Worm (Caenorhabditis elegans) whole organism, L2 larva: ENCODE measurements around the gene T26C12.1.

Experiments
- C34F6.9 ChIP-seq: fragments of 150-350 bp; optimal IDR thresholded peaks from 2 replicates; lab custom pipeline; 2014; ENCODE audit warnings: missing biosample characterization, missing genetic modification characterization
- F13H6.1 ChIP-seq: sonication (generic microtip); optimal IDR thresholded peaks from 2 replicates; lab custom pipeline; 2016; ENCODE audit warnings: missing genetic modification characterization, missing compliant biosample characterization
- R02D3.7 ChIP-seq: fragments of 150-350 bp; optimal IDR thresholded peaks from 2 replicates; lab custom pipeline; 2014; ENCODE audit warnings: missing biosample characterization, missing genetic modification characterization
- Y55F3AM.14 ChIP-seq: fragments of 200-800 bp; sonication (Bioruptor generic); optimal IDR thresholded peaks from 2 replicates; lab custom pipeline; 2018; ENCODE audit warnings: mild to moderate bottlenecking, missing genetic modification characterization, missing compliant biosample characterization
- alr-1 ChIP-seq: fragments of 150-350 bp; optimal IDR thresholded peaks from 2 replicates; lab custom pipeline; 2014; ENCODE audit warnings: missing biosample characterization, missing genetic modification characterization
- aly-2 ChIP-seq: fragments of 150-350 bp; optimal IDR thresholded peaks from 2 replicates; lab custom pipeline; 2014; ENCODE audit warnings: missing biosample characterization, missing genetic modification characterization
- blmp-1 ChIP-seq: sonication (generic microtip); optimal IDR thresholded peaks from 2 replicates; lab custom pipeline; 2017; ENCODE audit warnings: missing genetic modification characterization, mild to moderate bottlenecking, missing compliant biosample characterization, antibody characterized with exemption, moderate library complexity; ENCODE audit not compliant: insufficient read depth
- ceh-16 ChIP-seq: fragments of 150-350 bp; optimal IDR thresholded peaks from 2 replicates; lab custom pipeline; 2014; ENCODE audit warnings: missing biosample characterization, missing genetic modification characterization
- dmd-4 ChIP-seq: sonication (generic microtip); optimal IDR thresholded peaks from 2 replicates; lab custom pipeline; 2017; ENCODE audit warnings: missing biosample characterization, missing genetic modification characterization
- elt-1 ChIP-seq: fragments of 150-350 bp; optimal IDR thresholded peaks from 2 replicates; lab custom pipeline; 2014; ENCODE audit warnings: missing biosample characterization, missing genetic modification characterization
- elt-3 ChIP-seq: sonication (generic microtip); optimal IDR thresholded peaks from 2 replicates; lab custom pipeline; 2017; ENCODE audit warnings: missing biosample characterization, missing genetic modification characterization
- fos-1 ChIP-seq: fragments of 150-350 bp; optimal IDR thresholded peaks from 2 replicates; lab custom pipeline; 2014; ENCODE audit warnings: missing biosample characterization, missing genetic modification characterization
- lin-11 ChIP-seq: fragments of 150-350 bp; sonication (generic microtip); optimal IDR thresholded peaks from 2 replicates; lab custom pipeline; 2014; ENCODE audit warnings: missing biosample characterization, missing genetic modification characterization, inconsistent platforms, mixed read lengths
- lin-39 ChIP-seq: fragments of 150-350 bp; optimal IDR thresholded peaks from 2 replicates; lab custom pipeline; 2014; ENCODE audit warnings: missing biosample characterization, missing genetic modification reagents, missing genetic modification characterization
- lsy-2 ChIP-seq, 2 experiments: fragments of 150-350 bp in 1 of 2; sonication (generic microtip) in 1 of 2; optimal IDR thresholded peaks; 2 replicates each; lab custom pipeline; 2014 to 2017; ENCODE audit warnings: missing biosample characterization in 2 of 2, missing genetic modification characterization in 2 of 2
- mab-5 ChIP-seq: fragments of 150-350 bp; optimal IDR thresholded peaks from 2 replicates; lab custom pipeline; 2014; ENCODE audit warnings: missing biosample characterization, missing genetic modification characterization
- mdl-1 ChIP-seq, 2 experiments: fragments of 150-350 bp in 1 of 2; sonication (generic microtip) in 1 of 2; optimal IDR thresholded peaks; 2 replicates each; lab custom pipeline; 2017; ENCODE audit warnings: missing biosample characterization in 2 of 2, missing genetic modification characterization in 2 of 2
- nhr-10 ChIP-seq: sonication (generic microtip); optimal IDR thresholded peaks from 2 replicates; lab custom pipeline; 2017; ENCODE audit warnings: missing biosample characterization, missing genetic modification characterization
- nhr-11 ChIP-seq: fragments of 150-350 bp; optimal IDR thresholded peaks from 2 replicates; lab custom pipeline; 2014; ENCODE audit warnings: missing biosample characterization, missing genetic modification characterization
- nhr-21 ChIP-seq: fragments of 150-350 bp; optimal IDR thresholded peaks from 2 replicates; lab custom pipeline; 2014; ENCODE audit warnings: missing biosample characterization, missing genetic modification characterization
- nhr-23 ChIP-seq: fragments of 150-350 bp; optimal IDR thresholded peaks from 2 replicates; lab custom pipeline; 2014; ENCODE audit warnings: missing biosample characterization, missing genetic modification reagents, missing genetic modification characterization
- nhr-237 ChIP-seq: fragments of 150-350 bp; optimal IDR thresholded peaks from 2 replicates; lab custom pipeline; 2014; ENCODE audit warnings: missing biosample characterization, missing genetic modification characterization
- nhr-25 ChIP-seq: fragments of 150-350 bp; sonication (generic microtip); optimal IDR thresholded peaks from 3 replicates; lab custom pipeline; 2014; ENCODE audit warnings: missing biosample characterization, missing genetic modification characterization
- nhr-6 ChIP-seq: fragments of 150-350 bp; optimal IDR thresholded peaks from 2 replicates; lab custom pipeline; 2014; ENCODE audit warnings: missing biosample characterization, missing genetic modification characterization
- skn-1 ChIP-seq: sonication (generic microtip); optimal IDR thresholded peaks from 2 replicates; lab custom pipeline; 2017; ENCODE audit warnings: missing biosample characterization, missing genetic modification characterization
- sma-3 ChIP-seq: sonication (generic microtip); optimal IDR thresholded peaks from 2 replicates; lab custom pipeline; 2016; ENCODE audit warnings: missing genetic modification reagents, missing genetic modification characterization, missing compliant biosample characterization
- sma-9 ChIP-seq, 2 experiments: fragments of 150-350 bp in 1 of 2; sonication (generic microtip) in 1 of 2; optimal IDR thresholded peaks; 2 replicates each; lab custom pipeline; 2014 to 2016; ENCODE audit warnings: missing genetic modification characterization in 2 of 2, mild to moderate bottlenecking in 1 of 2, missing biosample characterization in 1 of 2, missing compliant biosample characterization in 1 of 2, missing genetic modification reagents in 1 of 2, moderate library complexity in 1 of 2
- snpc-4 ChIP-seq: fragments of 150-350 bp; optimal IDR thresholded peaks from 2 replicates; lab custom pipeline; 2014; ENCODE audit warnings: missing biosample characterization, missing genetic modification characterization
- unc-39 ChIP-seq: fragments of 150-350 bp; optimal IDR thresholded peaks from 2 replicates; lab custom pipeline; 2014; ENCODE audit warnings: missing biosample characterization, missing genetic modification characterization
- unc-55 ChIP-seq: fragments of 150-350 bp; sonication (generic microtip); optimal IDR thresholded peaks from 3 replicates; lab custom pipeline; 2014; ENCODE audit warnings: missing biosample characterization, missing genetic modification reagents, missing genetic modification characterization
- ztf-1 ChIP-seq: fragments of 200-800 bp; sonication (Bioruptor generic); conservative IDR thresholded peaks from 2 replicates; pipeline ENCODE4 v1.3.6; 2022; ENCODE audit warnings: missing genetic modification characterization, missing compliant biosample characterization
- ztf-11 ChIP-seq: sonication (generic microtip); optimal IDR thresholded peaks from 2 replicates; lab custom pipeline; 2017; ENCODE audit warnings: missing biosample characterization, missing genetic modification characterization
- ztf-4 ChIP-seq: fragments of 150-350 bp; optimal IDR thresholded peaks from 2 replicates; lab custom pipeline; 2014; ENCODE audit warnings: missing biosample characterization, missing genetic modification characterization

T26C12.1 gene

ce11 chrIV:3271342-3271741, 12.6 kb downstream of the T26C12.1 start:
- TF ChIP-seq nhr-21 (tag; lab: Kevin White, UChicago) (no peak), skn-1 (tag; lab: Kevin White, UChicago) (no peak), R02D3.7 (no peak), alr-1 (tag; lab: Kevin White, UChicago) (no peak), ceh-16 (tag; lab: Kevin White, UChicago) (no peak), lin-39 (tag; lab: Kevin White, UChicago) (no peak), unc-39 (tag; lab: Kevin White, UChicago) (no peak), nhr-23 (tag; lab: Kevin White, UChicago) (no peak), Y55F3AM.14 (GFP tag; lab: Kevin White, UChicago) (no peak), unc-55 (GFP tag; lab: Kevin White, UChicago) (no peak), elt-3 (tag; lab: Kevin White, UChicago) (no peak), ztf-4 (no peak), mab-5 (tag; lab: Kevin White, UChicago) (no peak), nhr-237 (tag; lab: Kevin White, UChicago) (no peak), ztf-1 (GFP tag; lab: Robert Waterston, UW) (no peak), aly-2 (tag; lab: Kevin White, UChicago) (no peak), sma-9 (GFP tag; optimal IDR thresholded peaks at IDR 0.05; lab: Kevin White, UChicago) (no peak), sma-9 (tag; optimal IDR thresholded peaks at IDR 0.05; lab: Kevin White, UChicago) (no peak), lin-11 (tag; lab: Kevin White, UChicago) (no peak)

- TF ChIP-seq snpc-4 (tag; lab: Kevin White, UChicago) (no peak), sma-9 (GFP tag; optimal IDR thresholded peaks at IDR 0.05; lab: Kevin White, UChicago) (no peak), sma-9 (tag; optimal IDR thresholded peaks at IDR 0.05; lab: Kevin White, UChicago) (no peak), ceh-16 (tag; lab: Kevin White, UChicago) (no peak), sma-3 (no peak), dmd-4 (tag; lab: Kevin White, UChicago) (no peak), aly-2 (tag; lab: Kevin White, UChicago) (no peak), unc-39 (tag; lab: Kevin White, UChicago) (no peak)
These were observed 14.6 kb downstream of the T26C12.1 start, which contains the start of gene T26C12.3 for ce11 chrIV:3273295-3273694. Gene T26C12.3 (minus strand): TSS chrIV:3273395.

DNA sequence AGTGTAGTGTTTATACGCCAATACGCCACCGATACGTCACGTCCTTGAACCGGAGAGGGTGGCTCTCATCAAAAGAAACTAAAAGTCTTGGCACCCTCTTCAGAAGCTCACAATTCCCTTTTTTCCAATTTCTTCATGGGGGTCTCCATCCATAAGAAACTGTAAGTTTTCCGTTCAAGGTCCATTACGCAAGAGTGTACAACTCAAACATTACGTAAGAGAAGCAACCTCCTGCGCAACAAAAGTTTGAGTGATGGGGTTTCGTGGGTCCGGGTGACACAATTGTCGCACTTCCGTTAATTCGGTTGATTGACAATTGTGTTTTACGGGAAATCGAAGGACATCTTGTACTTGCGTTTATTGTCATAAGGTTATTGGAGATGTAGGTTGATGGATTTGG, 20.1 kb downstream of the T26C12.1 start:
- TF ChIP-seq snpc-4 (tag; lab: Kevin White, UChicago) = no peak
- no peak for TF ChIP-seq ztf-11 (tag; lab: Kevin White, UChicago)
- TF ChIP-seq nhr-10 = no peak
- TF ChIP-seq sma-3 = no peak
- no peak for TF ChIP-seq fos-1 (tag; lab: Kevin White, UChicago)
- TF ChIP-seq nhr-11 (tag; lab: Kevin White, UChicago) = no peak
- no peak for TF ChIP-seq blmp-1
- TF ChIP-seq nhr-25 (tag; lab: Kevin White, UChicago) = no peak
- TF ChIP-seq, all 48 proteins: peak for 0

DNA sequence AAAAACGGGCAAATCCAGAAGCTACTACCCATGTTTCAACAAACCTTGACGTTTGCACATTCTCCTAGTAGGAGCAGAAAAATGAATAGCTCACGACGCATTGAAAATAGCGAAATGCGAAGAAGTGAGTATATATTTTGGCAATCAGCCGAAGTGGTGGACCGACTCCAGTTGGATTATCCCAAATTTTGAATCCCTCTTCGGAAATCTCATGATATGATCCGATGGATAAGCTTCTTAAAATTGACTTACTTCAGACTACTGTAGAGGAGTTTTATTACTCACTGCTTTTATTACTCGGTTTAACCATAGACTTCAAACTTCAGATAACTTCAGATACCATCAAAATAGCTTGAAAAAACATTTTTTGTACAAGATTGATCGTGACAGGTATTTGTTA, 30.5 kb downstream of the T26C12.1 start, which contains the start of gene gcy-23:
gcy-23 (minus strand) TSS at position 101 of the 400 bp plus-strand sequence.
- TF ChIP-seq nhr-6 (tag; lab: Kevin White, UChicago) = no peak
- TF ChIP-seq F13H6.1 = no peak
- TF ChIP-seq mdl-1 (tag; optimal IDR thresholded peaks at IDR 0.05; lab: Kevin White, UChicago) = no peak
- no peak for TF ChIP-seq C34F6.9
- no peak for TF ChIP-seq snpc-4 (tag; lab: Kevin White, UChicago)
- TF ChIP-seq nhr-25 (tag; lab: Kevin White, UChicago) = no peak
- TF ChIP-seq elt-1 (tag; lab: Kevin White, UChicago) = no peak
- TF ChIP-seq lsy-2 (tag; optimal IDR thresholded peaks at IDR 0.05; lab: Kevin White, UChicago) = no peak
- TF ChIP-seq ztf-11 (tag; lab: Kevin White, UChicago) = no peak
- no peak for TF ChIP-seq nhr-11 (tag; lab: Kevin White, UChicago)
- TF ChIP-seq ztf-1 (GFP tag; lab: Robert Waterston, UW) = no peak
- TF ChIP-seq Y55F3AM.14 (GFP tag; lab: Kevin White, UChicago) = no peak
- no peak for TF ChIP-seq unc-55 (GFP tag; lab: Kevin White, UChicago)
- no peak for TF ChIP-seq nhr-21 (tag; lab: Kevin White, UChicago)
